Worm (Caenorhabditis elegans) whole organism, mixed stage, embryonic: Measurements from ENCODE around the gene F58B4.2.
A peak's percentile ranks its signal among the peaks of the same experiment; 100 is the strongest.

ENCODE experiments used
- M03D4.4 ChIP-seq: sonication (generic microtip); optimal IDR thresholded peaks from 2 replicates; lab custom pipeline; 2017; ENCODE audit warnings: mild to moderate bottlenecking, missing genetic modification characterization, missing compliant biosample characterization
- bed-3 ChIP-seq: fragments of 200-800 bp; sonication (Bioruptor generic); optimal IDR thresholded peaks from 3 replicates; lab custom pipeline; 2018; ENCODE audit warnings: mild to moderate bottlenecking, missing genetic modification characterization, moderate library complexity, missing compliant biosample characterization
- blmp-1 ChIP-seq: fragments of 150-350 bp; optimal IDR thresholded peaks from 2 replicates; lab custom pipeline; 2014; ENCODE audit warnings: missing biosample characterization, missing genetic modification characterization
- ceh-39 ChIP-seq: fragments of 150-350 bp; optimal IDR thresholded peaks from 2 replicates; lab custom pipeline; 2014; ENCODE audit warnings: missing biosample characterization, missing genetic modification characterization
- ceh-43 ChIP-seq: fragments of 200-800 bp; sonication (Bioruptor generic); optimal IDR thresholded peaks from 2 replicates; lab custom pipeline; 2018; ENCODE audit warnings: mild to moderate bottlenecking, missing genetic modification characterization, moderate library complexity, missing compliant biosample characterization
- ceh-83 ChIP-seq: fragments of 200-800 bp; sonication (Bioruptor generic); optimal IDR thresholded peaks from 2 replicates; lab custom pipeline; 2018; ENCODE audit warnings: mild to moderate bottlenecking, missing genetic modification characterization, missing compliant biosample characterization
- ces-1 ChIP-seq: fragments of 150-350 bp; optimal IDR thresholded peaks from 2 replicates; lab custom pipeline; 2014; ENCODE audit warnings: missing biosample characterization, missing genetic modification reagents, missing genetic modification characterization
- cnd-1 ChIP-seq: fragments of 200-800 bp; sonication (Bioruptor generic); optimal IDR thresholded peaks from 2 replicates; lab custom pipeline; 2018; ENCODE audit warnings: mild to moderate bottlenecking, missing genetic modification characterization, missing compliant biosample characterization
- drap-1 ChIP-seq: fragments of 200-800 bp; sonication (Bioruptor generic); optimal IDR thresholded peaks from 3 replicates; lab custom pipeline; 2018; ENCODE audit warnings: mild to moderate bottlenecking, missing genetic modification characterization, missing compliant biosample characterization
- elt-1 ChIP-seq: sonication (generic microtip); optimal IDR thresholded peaks from 2 replicates; lab custom pipeline; 2017; ENCODE audit warnings: missing genetic modification characterization, mild to moderate bottlenecking, missing compliant biosample characterization, antibody characterized with exemption, moderate library complexity, borderline replicate concordance; ENCODE audit not compliant: insufficient read depth
- elt-3 ChIP-seq: fragments of 150-350 bp; optimal IDR thresholded peaks from 2 replicates; lab custom pipeline; 2014; ENCODE audit warnings: missing biosample characterization, missing genetic modification characterization
- flh-1 ChIP-seq: fragments of 200-800 bp; sonication (Bioruptor generic); optimal IDR thresholded peaks from 2 replicates; lab custom pipeline; 2018; ENCODE audit warnings: mild to moderate bottlenecking, missing genetic modification characterization, moderate library complexity, missing compliant biosample characterization
- ham-2 ChIP-seq: fragments of 200-800 bp; sonication (Bioruptor generic); optimal IDR thresholded peaks from 2 replicates; lab custom pipeline; 2018; ENCODE audit warnings: mild to moderate bottlenecking, missing genetic modification characterization, missing compliant biosample characterization
- hlh-1 ChIP-seq: fragments of 150-350 bp; optimal IDR thresholded peaks from 2 replicates; lab custom pipeline; 2014; ENCODE audit warnings: missing biosample characterization, missing genetic modification reagents, missing genetic modification characterization
- lin-13 ChIP-seq: fragments of 150-350 bp; optimal IDR thresholded peaks from 2 replicates; lab custom pipeline; 2014; ENCODE audit warnings: missing biosample characterization, missing genetic modification characterization
- lin-32 ChIP-seq: fragments of 200-800 bp; sonication (Bioruptor generic); optimal IDR thresholded peaks from 2 replicates; lab custom pipeline; 2018; ENCODE audit warnings: mild to moderate bottlenecking, missing genetic modification characterization, missing compliant biosample characterization
- lsy-2 ChIP-seq: fragments of 150-350 bp; optimal IDR thresholded peaks from 2 replicates; lab custom pipeline; 2014; ENCODE audit warnings: missing biosample characterization, missing genetic modification characterization
- mab-5 ChIP-seq: fragments of 150-350 bp; optimal IDR thresholded peaks from 2 replicates; lab custom pipeline; 2014; ENCODE audit warnings: missing biosample characterization, missing genetic modification characterization
- mep-1 ChIP-seq: fragments of 150-350 bp; optimal IDR thresholded peaks from 2 replicates; lab custom pipeline; 2017; ENCODE audit warnings: missing biosample characterization, missing genetic modification reagents, missing genetic modification characterization, inconsistent platforms
- mls-2 ChIP-seq: sonication (generic microtip); optimal IDR thresholded peaks from 2 replicates; lab custom pipeline; 2016; ENCODE audit warnings: mild to moderate bottlenecking, missing genetic modification characterization, moderate library complexity, missing compliant biosample characterization
- nhr-12 ChIP-seq: fragments of 150-350 bp; optimal IDR thresholded peaks from 2 replicates; lab custom pipeline; 2014; ENCODE audit warnings: missing biosample characterization, missing genetic modification characterization
- nhr-2 ChIP-seq: fragments of 150-350 bp; optimal IDR thresholded peaks from 2 replicates; lab custom pipeline; 2014; ENCODE audit warnings: missing biosample characterization, missing genetic modification characterization
- nhr-237 ChIP-seq: fragments of 150-350 bp; optimal IDR thresholded peaks from 2 replicates; lab custom pipeline; 2014; ENCODE audit warnings: missing biosample characterization, missing genetic modification characterization
- nhr-28 ChIP-seq: fragments of 150-350 bp; optimal IDR thresholded peaks from 2 replicates; lab custom pipeline; 2014; ENCODE audit warnings: missing biosample characterization, missing genetic modification characterization
- nhr-76 ChIP-seq: sonication (generic microtip); optimal IDR thresholded peaks from 2 replicates; lab custom pipeline; 2017; ENCODE audit warnings: missing biosample characterization, missing genetic modification characterization
- pha-4 ChIP-seq: fragments of 150-350 bp; optimal IDR thresholded peaks from 2 replicates; lab custom pipeline; 2018; ENCODE audit warnings: missing biosample characterization, missing genetic modification reagents, missing genetic modification characterization
- sem-2 ChIP-seq: fragments of 200-800 bp; sonication (Bioruptor generic); optimal IDR thresholded peaks from 2 replicates; lab custom pipeline; 2018; ENCODE audit warnings: mild to moderate bottlenecking, missing genetic modification characterization, missing compliant biosample characterization
- snpc-4 ChIP-seq: fragments of 150-350 bp; optimal IDR thresholded peaks from 2 replicates; lab custom pipeline; 2014; ENCODE audit warnings: missing biosample characterization, missing genetic modification characterization
- sptf-1 ChIP-seq: sonication (generic microtip); optimal IDR thresholded peaks from 2 replicates; lab custom pipeline; 2017; ENCODE audit warnings: mild to moderate bottlenecking, missing genetic modification characterization, moderate library complexity, missing compliant biosample characterization
- tbx-8 ChIP-seq: fragments of 200-800 bp; sonication (Bioruptor generic); optimal IDR thresholded peaks from 2 replicates; lab custom pipeline; 2018; ENCODE audit warnings: mild to moderate bottlenecking, missing genetic modification characterization, moderate library complexity, missing compliant biosample characterization
- unc-120 ChIP-seq: sonication (generic microtip); optimal IDR thresholded peaks from 2 replicates; lab custom pipeline; 2017; ENCODE audit warnings: missing genetic modification characterization, missing compliant biosample characterization; ENCODE audit not compliant: poor library complexity, severe bottlenecking
- unc-39 ChIP-seq: fragments of 150-350 bp; optimal IDR thresholded peaks from 2 replicates; lab custom pipeline; 2014; ENCODE audit warnings: missing biosample characterization, missing genetic modification characterization
- unc-62 ChIP-seq: fragments of 150-350 bp; optimal IDR thresholded peaks from 2 replicates; lab custom pipeline; 2014; ENCODE audit warnings: missing biosample characterization, missing genetic modification reagents, missing genetic modification characterization
- zip-8 ChIP-seq: fragments of 150-350 bp; optimal IDR thresholded peaks from 2 replicates; lab custom pipeline; 2014; ENCODE audit warnings: missing biosample characterization, missing genetic modification characterization
- ztf-11 ChIP-seq: fragments of 150-350 bp; optimal IDR thresholded peaks from 2 replicates; lab custom pipeline; 2014; ENCODE audit warnings: missing biosample characterization, missing genetic modification characterization

Gene F58B4.2

ce11 chrV:10898629-10899028, 19.6 kb downstream of the F58B4.2 start:
- TF ChIP-seq sem-2: no peak
- peak; percentile 64 for TF ChIP-seq elt-1 (tag; lab: Kevin White, UChicago)

- TF ChIP-seq nhr-76 (tag; lab: Kevin White, UChicago) (no peak), unc-62 (GFP tag; lab: Kevin White, UChicago) (peak; percentile 15)
These were observed 20.2 kb downstream of the F58B4.2 start, which contains the start of gene F32D8.7 for ce11 chrV:10898107-10898506. F32D8.7 (plus strand) TSS chrV:10898435.

ce11 chrV:10897172-10897571, 21.1 kb downstream of the F58B4.2 start:
- TF ChIP-seq blmp-1 (peak; percentile 33), sptf-1 (tag; lab: Kevin White, UChicago) (peak; percentile 92), nhr-12 (peak; percentile 92), unc-39 (tag; lab: Kevin White, UChicago) (peak; percentile 42), lin-13 (tag; lab: Kevin White, UChicago) (peak; percentile 97), lin-32 (GFP tag; lab: Kevin White, UChicago) (no peak), nhr-2 (tag; lab: Kevin White, UChicago) (peak; percentile 80), elt-3 (tag; lab: Kevin White, UChicago) (peak; percentile 86), mab-5 (tag; lab: Kevin White, UChicago) (no peak), elt-1 (tag; lab: Kevin White, UChicago) (peak; percentile 34), pha-4 (tag; lab: Kevin White, UChicago) (peak; percentile 99), cnd-1 (tag; lab: Kevin White, UChicago) (peak; percentile 74), ceh-83 (GFP tag; lab: Kevin White, UChicago) (peak; percentile 70), unc-120 (peak; percentile 98), ces-1 (GFP tag; lab: Kevin White, UChicago) (peak; percentile 84), ceh-39 (peak; percentile 99), nhr-237 (peak; percentile 97), lsy-2 (tag; lab: Kevin White, UChicago) (peak; percentile 92), zip-8 (tag; lab: Kevin White, UChicago) (no peak), hlh-1 (tag; lab: Kevin White, UChicago) (peak; percentile 88), unc-62 (GFP tag; lab: Kevin White, UChicago) (peak; percentile 94), ztf-11 (tag; lab: Kevin White, UChicago) (peak; percentile 60), ham-2 (GFP tag; lab: Kevin White, UChicago) (peak; percentile 60), mls-2 (tag; lab: Kevin White, UChicago) (peak; percentile 85), bed-3 (GFP tag; lab: Kevin White, UChicago) (peak; percentile 52), nhr-28 (tag; lab: Kevin White, UChicago) (peak; percentile 14), drap-1 (GFP tag; lab: Kevin White, UChicago) (peak; percentile 88), nhr-76 (tag; lab: Kevin White, UChicago) (no peak), mep-1 (tag; lab: Kevin White, UChicago) (peak; percentile 99), ceh-43 (peak; percentile 64), M03D4.4 (tag; lab: Kevin White, UChicago) (peak; percentile 73), sem-2 (no peak), flh-1 (GFP tag; lab: Kevin White, UChicago) (no peak), tbx-8 (GFP tag; lab: Kevin White, UChicago) (peak; percentile 50), snpc-4 (tag; lab: Kevin White, UChicago) (no peak)

ce11 chrV:10897106-10897171, 21.3 kb downstream of the F58B4.2 start, which contains the start of gene sec-61.G:
sec-61.G (minus strand) TSS chrV:10897143.
- TF ChIP-seq hlh-1 (tag; lab: Kevin White, UChicago): no peak
- TF ChIP-seq lsy-2 (tag; lab: Kevin White, UChicago): no peak
- no peak for TF ChIP-seq mep-1 (tag; lab: Kevin White, UChicago)
- TF ChIP-seq ztf-11 (tag; lab: Kevin White, UChicago): no peak
- no peak for TF ChIP-seq cnd-1 (tag; lab: Kevin White, UChicago)
- no peak for TF ChIP-seq nhr-76 (tag; lab: Kevin White, UChicago)
- TF ChIP-seq blmp-1: no peak
- no peak for TF ChIP-seq ham-2 (GFP tag; lab: Kevin White, UChicago)
- TF ChIP-seq pha-4 (tag; lab: Kevin White, UChicago): no peak
- TF ChIP-seq unc-120: no peak
- no peak for TF ChIP-seq nhr-12
- TF ChIP-seq sptf-1 (tag; lab: Kevin White, UChicago): no peak
- no peak for TF ChIP-seq ceh-83 (GFP tag; lab: Kevin White, UChicago)
- TF ChIP-seq unc-62 (GFP tag; lab: Kevin White, UChicago): no peak
- TF ChIP-seq drap-1 (GFP tag; lab: Kevin White, UChicago): no peak
- no peak for TF ChIP-seq ceh-43
